Fruit fly (Drosophila melanogaster) whole organism, pupa: ENCODE measurements around the gene JIL-1.

Source experiments
- CG10348 ChIP-seq: fragments of 200-800 bp; sonication (Bioruptor generic); IDR thresholded peaks from 2 replicates; pipeline ENCODE4 v1.3.6; 2022; ENCODE audit warnings: missing biosample characterization, missing genetic modification characterization
- CG12605 ChIP-seq: fragments of 200-800 bp; sonication (Bioruptor generic); IDR thresholded peaks from 2 replicates; pipeline ENCODE4 v1.3.6; 2022; ENCODE audit warnings: missing biosample characterization, missing genetic modification characterization
- CG13204 ChIP-seq: fragments of 200-800 bp; sonication (Bioruptor generic); optimal IDR thresholded peaks from 2 replicates; lab custom pipeline; 2018; ENCODE audit warnings: missing biosample characterization, mild to moderate bottlenecking, missing genetic modification characterization, moderate library complexity
- CG14655 ChIP-seq: fragments of 200-800 bp; sonication (Bioruptor generic); optimal IDR thresholded peaks from 3 replicates; lab custom pipeline; 2017; ENCODE audit warnings: mild to moderate bottlenecking, missing biosample characterization, missing genetic modification reagents, missing genetic modification characterization
- CG15710 ChIP-seq: fragments of 200-800 bp; sonication (Bioruptor generic); optimal IDR thresholded peaks from 2 replicates; lab custom pipeline; 2018; ENCODE audit warnings: missing biosample characterization, mild to moderate bottlenecking, missing genetic modification characterization, moderate library complexity
- CG17806 ChIP-seq: fragments of 200-800 bp; sonication (Bioruptor generic); optimal IDR thresholded peaks from 2 replicates; lab custom pipeline; 2018; ENCODE audit warnings: missing biosample characterization, mild to moderate bottlenecking, missing genetic modification characterization, moderate library complexity
- CG32121 ChIP-seq: fragments of 200-800 bp; sonication (Bioruptor generic); IDR thresholded peaks from 2 replicates; pipeline ENCODE4 v1.3.6; 2022; ENCODE audit warnings: missing biosample characterization, missing genetic modification characterization
- CG34367 ChIP-seq: fragments of 200-800 bp; sonication (Bioruptor generic); optimal IDR thresholded peaks from 2 replicates; lab custom pipeline; 2018; ENCODE audit warnings: missing biosample characterization, mild to moderate bottlenecking, missing genetic modification characterization
- CG4496 ChIP-seq: fragments of 200-800 bp; sonication (Bioruptor generic); IDR thresholded peaks from 3 replicates; pipeline ENCODE4 v1.3.6; 2022; ENCODE audit warnings: missing biosample characterization, missing genetic modification characterization
- CG8159 ChIP-seq: fragments of 200-800 bp; sonication (Bioruptor generic); optimal IDR thresholded peaks from 3 replicates; lab custom pipeline; 2018; ENCODE audit warnings: missing biosample characterization, mild to moderate bottlenecking, missing genetic modification characterization, moderate library complexity
- CG8301 ChIP-seq: fragments of 200-800 bp; sonication (Bioruptor generic); optimal IDR thresholded peaks from 2 replicates; lab custom pipeline; 2018; ENCODE audit warnings: missing biosample characterization, mild to moderate bottlenecking, missing genetic modification characterization
- CG9948 ChIP-seq: fragments of 200-800 bp; sonication (Bioruptor generic); optimal IDR thresholded peaks from 2 replicates; lab custom pipeline; 2018; ENCODE audit warnings: missing biosample characterization, mild to moderate bottlenecking, missing genetic modification characterization, moderate library complexity
- D1 ChIP-seq: fragments of 200-800 bp; sonication (Bioruptor generic); optimal IDR thresholded peaks from 2 replicates; lab custom pipeline; 2018; ENCODE audit warnings: missing biosample characterization, mild to moderate bottlenecking, missing genetic modification characterization, moderate library complexity
- EcR ChIP-seq: fragments of 200-800 bp; sonication (Bioruptor generic); optimal IDR thresholded peaks from 3 replicates; lab custom pipeline; 2019; ENCODE audit warnings: missing biosample characterization, missing genetic modification characterization, mild to moderate bottlenecking, moderate library complexity, missing genetic modification reagents
- Ets98B ChIP-seq: fragments of 200-800 bp; sonication (Bioruptor generic); IDR thresholded peaks from 2 replicates; pipeline ENCODE4 v1.3.6; 2022; ENCODE audit warnings: missing biosample characterization, missing genetic modification characterization
- Pif1A ChIP-seq: fragments of 200-800 bp; sonication (Bioruptor generic); optimal IDR thresholded peaks from 3 replicates; lab custom pipeline; 2016; ENCODE audit warnings: missing biosample characterization, missing genetic modification characterization
- Pif1B ChIP-seq: fragments of 200-800 bp; sonication (Bioruptor generic); optimal IDR thresholded peaks from 3 replicates; lab custom pipeline; 2016; ENCODE audit warnings: missing biosample characterization, missing genetic modification characterization
- Snoo ChIP-seq: fragments of 200-800 bp; sonication (Bioruptor generic); optimal IDR thresholded peaks from 3 replicates; lab custom pipeline; 2017; ENCODE audit warnings: missing biosample characterization, mild to moderate bottlenecking, missing genetic modification characterization, inconsistent platforms
- fd96Ca ChIP-seq: fragments of 200-800 bp; sonication (Bioruptor generic); IDR thresholded peaks from 3 replicates; pipeline ENCODE4 v1.3.6; 2022; ENCODE audit warnings: missing biosample characterization, missing genetic modification characterization
- gl ChIP-seq: fragments of 200-800 bp; sonication (Bioruptor generic); optimal IDR thresholded peaks from 2 replicates; lab custom pipeline; 2018; ENCODE audit warnings: missing biosample characterization, mild to moderate bottlenecking, missing genetic modification characterization
- rn ChIP-seq: fragments of 200-800 bp; sonication (Bioruptor generic); IDR thresholded peaks from 2 replicates; pipeline ENCODE4 v1.3.6; 2022; ENCODE audit warnings: missing biosample characterization, missing genetic modification characterization

The JIL-1 gene

dm6 chr3L:11103773-11104172 is 10.8 kb upstream of the JIL-1 start, which contains the start of gene CG32071:
TSS of gene CG32071 (minus strand) at chr3L:11103873.
- no peak for TF ChIP-seq CG9948 (tag; lab: Kevin White, UChicago)
- no peak for TF ChIP-seq gl (tag; lab: Kevin White, UChicago)
- no peak for TF ChIP-seq CG12605 (GFP tag; lab: Robert Waterston, UW)
- TF ChIP-seq CG8159 = no peak
- no peak for TF ChIP-seq Pif1B (GFP tag; lab: Kevin White, UChicago)
- no peak for TF ChIP-seq Pif1A
- no peak for TF ChIP-seq CG14655 (GFP tag; lab: Kevin White, UChicago)
- TF ChIP-seq, all 21 proteins: peak for 0

dm6 chr3L:11102930-11103329 is 9.9 kb upstream of the JIL-1 start, which contains the start of gene Elo68alpha:
TSS of gene Elo68alpha (minus strand) at chr3L:11103030.
- TF ChIP-seq D1 (tag; lab: Kevin White, UChicago) = no peak
- TF ChIP-seq CG12605 (GFP tag; lab: Robert Waterston, UW) = no peak
- no peak for TF ChIP-seq CG13204 (GFP tag; lab: Kevin White, UChicago)
- no peak for TF ChIP-seq Snoo (tag; lab: Kevin White, UChicago)
- no peak for TF ChIP-seq CG34367 (tag; lab: Kevin White, UChicago)
- no peak for TF ChIP-seq Pif1A
- TF ChIP-seq rn = no peak
- TF ChIP-seq CG10348 (GFP tag; lab: Robert Waterston, UW) = no peak
- no peak for TF ChIP-seq CG15710 (tag; lab: Kevin White, UChicago)
- TF ChIP-seq EcR (GFP tag; lab: Kevin White, UChicago) = no peak
- TF ChIP-seq CG9948 (tag; lab: Kevin White, UChicago) = no peak
- TF ChIP-seq fd96Ca = no peak
- TF ChIP-seq CG32121 (GFP tag; lab: Robert Waterston, UW) = no peak
- TF ChIP-seq CG14655 (GFP tag; lab: Kevin White, UChicago) = no peak
- no peak for TF ChIP-seq CG17806 (tag; lab: Kevin White, UChicago)

- no peak for TF ChIP-seq rn
- no peak for TF ChIP-seq fd96Ca
- no peak for TF ChIP-seq CG9948 (tag; lab: Kevin White, UChicago)
- no peak for TF ChIP-seq Ets98B (GFP tag; lab: Robert Waterston, UW)
- TF ChIP-seq CG15710 (tag; lab: Kevin White, UChicago) = no peak
- no peak for TF ChIP-seq CG10348 (GFP tag; lab: Robert Waterston, UW)
- TF ChIP-seq Pif1B (GFP tag; lab: Kevin White, UChicago) = no peak
- no peak for TF ChIP-seq CG17806 (tag; lab: Kevin White, UChicago)
Measured at dm6 chr3L:11101598-11101997, 8.6 kb upstream of the JIL-1 start, which contains the start of gene Elo68beta. TSS of gene Elo68beta (minus strand) at chr3L:11101698.

- TF ChIP-seq Pif1B (GFP tag; lab: Kevin White, UChicago) = peak; percentile 94
- TF ChIP-seq gl (tag; lab: Kevin White, UChicago) = peak; percentile 80
- TF ChIP-seq rn = peak; percentile 77
- TF ChIP-seq CG10348 (GFP tag; lab: Robert Waterston, UW) = peak; percentile 72
- peak; percentile 94 for TF ChIP-seq CG14655 (GFP tag; lab: Kevin White, UChicago)
- peak; percentile 91 for TF ChIP-seq CG34367 (tag; lab: Kevin White, UChicago)
- TF ChIP-seq CG32121 (GFP tag; lab: Robert Waterston, UW) = peak; percentile 89
- TF ChIP-seq CG9948 (tag; lab: Kevin White, UChicago) = peak; percentile 91
- TF ChIP-seq EcR (GFP tag; lab: Kevin White, UChicago) = no peak
- peak; percentile 93 for TF ChIP-seq Snoo (tag; lab: Kevin White, UChicago)
- TF ChIP-seq CG4496 = peak; percentile 93
- peak; percentile 96 for TF ChIP-seq Pif1A
- peak; percentile 93 for TF ChIP-seq CG8301 (tag; lab: Kevin White, UChicago)
- TF ChIP-seq CG8159 = peak; percentile 91
- TF ChIP-seq D1 (tag; lab: Kevin White, UChicago) = peak; percentile 89
- peak; percentile 91 for TF ChIP-seq fd96Ca
- TF ChIP-seq CG17806 (tag; lab: Kevin White, UChicago) = peak; percentile 89
- peak; percentile 90 for TF ChIP-seq CG15710 (tag; lab: Kevin White, UChicago)
- TF ChIP-seq CG12605 (GFP tag; lab: Robert Waterston, UW) = peak; percentile 76
- no peak for TF ChIP-seq CG13204 (GFP tag; lab: Kevin White, UChicago)
- TF ChIP-seq Ets98B (GFP tag; lab: Robert Waterston, UW) = peak; percentile 89
- TF ChIP-seq, all 21 proteins: peak for 19
Measured at dm6 chr3L:11097982-11098663, 5.1 kb upstream of the JIL-1 start, which contains the start of the genes Irbp18 and APP-BP1. TSS of gene Irbp18 (minus strand) at chr3L:11098186. TSS of gene APP-BP1 (plus strand) at chr3L:11098412.

dm6 chr3L:11096195-11096908 is 3.4 kb upstream of the JIL-1 start, which contains the start of the genes CG46439, Iyd and CG33947:
TSS of gene CG46439 (minus strand) at chr3L:11096245.
TSS of gene Iyd (minus strand) at chr3L:11096245.
TSS of gene CG33947 (plus strand) at chr3L:11096496.
- peak; percentile 51 for TF ChIP-seq CG34367 (tag; lab: Kevin White, UChicago)
- peak; percentile 69 for TF ChIP-seq CG32121 (GFP tag; lab: Robert Waterston, UW)
- peak; percentile 93 for TF ChIP-seq gl (tag; lab: Kevin White, UChicago)
- peak; percentile 71 for TF ChIP-seq CG8159
- peak; percentile 82 for TF ChIP-seq fd96Ca
- TF ChIP-seq CG9948 (tag; lab: Kevin White, UChicago) = peak; percentile 41
- peak; percentile 74 for TF ChIP-seq CG14655 (GFP tag; lab: Kevin White, UChicago)
- TF ChIP-seq rn = 0 out of 2 replicates have a peak, but pooled peaks have one; percentile 6
- peak; percentile 94 for TF ChIP-seq CG12605 (GFP tag; lab: Robert Waterston, UW)
- TF ChIP-seq CG13204 (GFP tag; lab: Kevin White, UChicago) = peak; percentile 13
- peak; percentile 76 for TF ChIP-seq CG8301 (tag; lab: Kevin White, UChicago)
- peak; percentile 83 for TF ChIP-seq CG4496
- TF ChIP-seq Ets98B (GFP tag; lab: Robert Waterston, UW) = peak; percentile 76
- TF ChIP-seq Pif1A = peak; percentile 88
- TF ChIP-seq Pif1B (GFP tag; lab: Kevin White, UChicago) = peak; percentile 87
- TF ChIP-seq CG10348 (GFP tag; lab: Robert Waterston, UW) = no peak
- TF ChIP-seq Snoo (tag; lab: Kevin White, UChicago) = peak; percentile 42
- no peak for TF ChIP-seq EcR (GFP tag; lab: Kevin White, UChicago)
- peak; percentile 61 for TF ChIP-seq CG17806 (tag; lab: Kevin White, UChicago)
- TF ChIP-seq D1 (tag; lab: Kevin White, UChicago) = peak; percentile 69
- TF ChIP-seq CG15710 (tag; lab: Kevin White, UChicago) = peak; percentile 61
